Fruit fly (Drosophila melanogaster) whole organism, embryonic: ENCODE data around the gene CG18213.

Source experiments
- Ada2b ChIP-seq: fragments of 200-800 bp; sonication (Bioruptor generic); IDR thresholded peaks from 2 replicates; pipeline ENCODE4 v1.3.6; 2022; ENCODE audit warnings: missing biosample characterization, missing genetic modification characterization
- Atf6 ChIP-seq: fragments of 200-800 bp; sonication (Bioruptor generic); IDR thresholded peaks from 2 replicates; pipeline ENCODE4 v1.3.6; 2022; ENCODE audit warnings: missing biosample characterization, missing genetic modification characterization
- Awh ChIP-seq: fragments of 200-800 bp; sonication (Bioruptor generic); IDR thresholded peaks from 2 replicates; pipeline ENCODE4, ENCODE4 v1.3.6; 2022; ENCODE audit warnings: missing biosample characterization, missing genetic modification characterization
- Bgb ChIP-seq: fragments of 200-800 bp; sonication (Bioruptor generic); IDR thresholded peaks from 2 replicates; pipeline ENCODE4 v1.3.6; 2022; ENCODE audit warnings: missing biosample characterization, missing genetic modification characterization; ENCODE audit not compliant: partially characterized antibody
- CG10366 ChIP-seq: fragments of 200-800 bp; sonication (Bioruptor generic); IDR thresholded peaks from 2 replicates; pipeline ENCODE4 v1.3.6; 2022; ENCODE audit warnings: missing biosample characterization, missing genetic modification characterization
- CG10462 ChIP-seq: fragments of 200-800 bp; sonication (Bioruptor generic); optimal IDR thresholded peaks from 2 replicates; lab custom pipeline; 2016; ENCODE audit warnings: missing biosample characterization, missing genetic modification characterization
- CG10565 ChIP-seq: fragments of 200-800 bp; sonication (Bioruptor generic); optimal IDR thresholded peaks from 3 replicates; lab custom pipeline; 2016; ENCODE audit warnings: missing biosample characterization, mild to moderate bottlenecking, missing genetic modification characterization
- CG13424 ChIP-seq: fragments of 200-800 bp; sonication (Bioruptor generic); optimal IDR thresholded peaks from 2 replicates; lab custom pipeline; 2019; ENCODE audit warnings: missing biosample characterization, mild to moderate bottlenecking, missing genetic modification characterization, moderate library complexity
- CG1647 ChIP-seq: fragments of 200-800 bp; sonication (Bioruptor generic); optimal IDR thresholded peaks from 3 replicates; lab custom pipeline; 2016; ENCODE audit warnings: missing biosample characterization, missing genetic modification characterization
- CG16813 ChIP-seq: fragments of 200-800 bp; sonication (Bioruptor generic); IDR thresholded peaks from 3 replicates; pipeline ENCODE4 v1.3.6; 2022; ENCODE audit warnings: missing biosample characterization, missing genetic modification characterization; ENCODE audit not compliant: partially characterized antibody
- CG16815 ChIP-seq: fragments of 200-800 bp; sonication (Bioruptor generic); optimal IDR thresholded peaks from 3 replicates; lab custom pipeline; 2017; ENCODE audit warnings: missing biosample characterization, mild to moderate bottlenecking, missing genetic modification characterization
- CG17328 ChIP-seq: fragments of 200-800 bp; sonication (Bioruptor generic); IDR thresholded peaks from 2 replicates; pipeline ENCODE4 v1.3.6; 2022; ENCODE audit warnings: missing biosample characterization, missing genetic modification characterization
- CG32772 ChIP-seq: fragments of 200-800 bp; sonication (Bioruptor generic); IDR thresholded peaks from 2 replicates; pipeline ENCODE4 v1.3.6; 2022; ENCODE audit warnings: missing biosample characterization, missing genetic modification characterization
- CG3281 ChIP-seq: fragments of 200-800 bp; sonication (Bioruptor generic); optimal IDR thresholded peaks from 3 replicates; lab custom pipeline; 2017; ENCODE audit warnings: missing biosample characterization, mild to moderate bottlenecking, missing genetic modification characterization
- CG4424 ChIP-seq: fragments of 200-800 bp; sonication (Bioruptor generic); optimal IDR thresholded peaks from 3 replicates; lab custom pipeline; 2016; ENCODE audit warnings: missing biosample characterization, missing genetic modification characterization
- CG8281 ChIP-seq: fragments of 200-800 bp; sonication (Bioruptor generic); optimal IDR thresholded peaks from 2 replicates; lab custom pipeline; 2018; ENCODE audit warnings: missing biosample characterization, mild to moderate bottlenecking, missing genetic modification characterization, moderate library complexity
- CG9609 ChIP-seq: fragments of 200-800 bp; sonication (Bioruptor generic); optimal IDR thresholded peaks from 3 replicates; lab custom pipeline; 2016; ENCODE audit warnings: missing biosample characterization, missing genetic modification characterization
- CG9876 ChIP-seq: fragments of 200-800 bp; sonication (Bioruptor generic); optimal IDR thresholded peaks from 2 replicates; lab custom pipeline; 2016; ENCODE audit warnings: missing biosample characterization, missing genetic modification characterization
- Dad ChIP-seq: fragments of 200-800 bp; sonication (Bioruptor generic); optimal IDR thresholded peaks from 3 replicates; lab custom pipeline; 2016; ENCODE audit warnings: missing biosample characterization, missing genetic modification characterization
- Doc2 ChIP-seq: fragments of 200-800 bp; sonication (Bioruptor generic); IDR thresholded peaks from 2 replicates; pipeline ENCODE4 v1.3.6; 2022; ENCODE audit warnings: missing biosample characterization, missing genetic modification characterization
- Drgx ChIP-seq: fragments of 200-800 bp; sonication (Bioruptor generic); IDR thresholded peaks from 2 replicates; pipeline ENCODE4 v1.3.6; 2022; ENCODE audit warnings: missing biosample characterization, missing genetic modification characterization
- E2f1 ChIP-seq: fragments of 200-800 bp; sonication (Bioruptor generic); IDR thresholded peaks from 2 replicates; pipeline ENCODE4 v1.3.6; 2022; ENCODE audit warnings: missing biosample characterization, missing genetic modification characterization
- Lhr ChIP-seq: fragments of 200-800 bp; sonication (Bioruptor generic); optimal IDR thresholded peaks from 3 replicates; lab custom pipeline; 2017; ENCODE audit warnings: mild to moderate bottlenecking, missing biosample characterization, missing genetic modification reagents, missing genetic modification characterization
- Nf-YB ChIP-seq: fragments of 200-800 bp; sonication (Bioruptor generic); optimal IDR thresholded peaks from 3 replicates; lab custom pipeline; 2019; ENCODE audit warnings: missing biosample characterization, mild to moderate bottlenecking, missing genetic modification characterization, moderate library complexity
- Nf-YC ChIP-seq: fragments of 200-800 bp; optimal IDR thresholded peaks from 3 replicates; lab custom pipeline; 2019; ENCODE audit warnings: missing biosample characterization, mild to moderate bottlenecking, missing genetic modification characterization, moderate library complexity
- Oaz ChIP-seq: fragments of 200-800 bp; sonication (Bioruptor generic); IDR thresholded peaks from 2 replicates; pipeline ENCODE4 v1.3.6; 2022; ENCODE audit warnings: missing biosample characterization, missing genetic modification characterization
- Ptx1 ChIP-seq: fragments of 200-800 bp; sonication (Bioruptor generic); IDR thresholded peaks from 2 replicates; pipeline ENCODE4 v1.3.6; 2022; ENCODE audit warnings: missing biosample characterization, missing genetic modification characterization
- Trl ChIP-seq, 3 experiments: fragments of >200 bp in 2 of 3; fragments of 200-800 bp in 1 of 3; sonication (Bioruptor generic) in 1 of 3; optimal IDR thresholded peaks; 2 replicates in 1 of 3; 3 replicates in 2 of 3; lab custom pipeline; 2016 to 2017; ENCODE audit warnings: missing biosample characterization in 1 of 3, missing genetic modification characterization in 1 of 3
- az2 ChIP-seq: fragments of 200-800 bp; sonication (Bioruptor generic); optimal IDR thresholded peaks from 3 replicates; lab custom pipeline; 2016; ENCODE audit warnings: missing biosample characterization, missing genetic modification characterization
- bbx ChIP-seq: fragments of 200-800 bp; sonication (Bioruptor generic); IDR thresholded peaks from 2 replicates; pipeline ENCODE4 v1.3.6; 2022; ENCODE audit warnings: missing biosample characterization, missing genetic modification characterization; ENCODE audit not compliant: partially characterized antibody
- bcd ChIP-seq: fragments of 200-800 bp; sonication (Bioruptor generic); optimal IDR thresholded peaks from 2 replicates; lab custom pipeline; 2017; ENCODE audit warnings: missing biosample characterization, mild to moderate bottlenecking, missing genetic modification characterization
- cad ChIP-seq: fragments of >200 bp; optimal IDR thresholded peaks from 2 replicates; lab custom pipeline; 2017; ENCODE audit warnings: missing biosample characterization, missing genetic modification characterization
- ci ChIP-seq: fragments of 200-800 bp; sonication (Bioruptor generic); IDR thresholded peaks from 3 replicates; pipeline ENCODE4 v1.3.6; 2022; ENCODE audit warnings: missing biosample characterization, missing genetic modification characterization
- crp ChIP-seq, 2 experiments: fragments of 200-800 bp; sonication (Bioruptor generic); optimal IDR thresholded peaks; 2 replicates in 1 of 2; 3 replicates in 1 of 2; lab custom pipeline; 2017; ENCODE audit warnings: missing biosample characterization in 2 of 2, missing genetic modification characterization in 2 of 2, mild to moderate bottlenecking in 1 of 2, moderate library complexity in 1 of 2
- dan ChIP-seq: fragments of 200-800 bp; sonication (Bioruptor generic); IDR thresholded peaks from 2 replicates; pipeline ENCODE4 v1.3.6; 2022; ENCODE audit warnings: missing biosample characterization, missing genetic modification characterization
- danr ChIP-seq: fragments of 200-800 bp; sonication (Bioruptor generic); IDR thresholded peaks from 2 replicates; pipeline ENCODE4 v1.3.6; 2022; ENCODE audit warnings: missing biosample characterization, missing genetic modification characterization
- dysf ChIP-seq: fragments of 200-800 bp; sonication (Bioruptor generic); IDR thresholded peaks from 3 replicates; pipeline ENCODE4 v1.3.6; 2022; ENCODE audit warnings: missing biosample characterization, missing genetic modification characterization
- fd64A ChIP-seq: fragments of 200-800 bp; sonication (Bioruptor generic); optimal IDR thresholded peaks from 3 replicates; lab custom pipeline; 2018; ENCODE audit warnings: missing biosample characterization, mild to moderate bottlenecking, missing genetic modification characterization
- grn ChIP-seq: fragments of 200-800 bp; sonication (Bioruptor generic); optimal IDR thresholded peaks from 3 replicates; lab custom pipeline; 2017; ENCODE audit warnings: missing biosample characterization, missing genetic modification characterization
- nau ChIP-seq: fragments of 200-800 bp; sonication (Bioruptor generic); optimal IDR thresholded peaks from 3 replicates; lab custom pipeline; 2017; ENCODE audit warnings: missing biosample characterization, mild to moderate bottlenecking, missing genetic modification characterization, missing genetic modification reagents
- pb ChIP-seq: fragments of 200-800 bp; sonication (Bioruptor generic); optimal IDR thresholded peaks from 3 replicates; lab custom pipeline; 2016; ENCODE audit warnings: missing biosample characterization, missing genetic modification characterization
- pfk ChIP-seq: fragments of 200-800 bp; sonication (Bioruptor generic); optimal IDR thresholded peaks from 2 replicates; lab custom pipeline; 2018; ENCODE audit warnings: missing biosample characterization, mild to moderate bottlenecking, missing genetic modification characterization, moderate library complexity
- pros ChIP-seq: fragments of 200-800 bp; sonication (Bioruptor generic); optimal IDR thresholded peaks from 3 replicates; lab custom pipeline; 2019; ENCODE audit warnings: missing biosample characterization, mild to moderate bottlenecking, missing genetic modification characterization, moderate library complexity
- pum ChIP-seq: fragments of 200-800 bp; sonication (Bioruptor generic); optimal IDR thresholded peaks from 2 replicates; lab custom pipeline; 2016; ENCODE audit warnings: missing biosample characterization, missing genetic modification characterization
- run ChIP-seq: fragments of 200-800 bp; sonication (Bioruptor generic); optimal IDR thresholded peaks from 3 replicates; lab custom pipeline; 2018; ENCODE audit warnings: missing biosample characterization, mild to moderate bottlenecking, missing genetic modification characterization
- schlank ChIP-seq: fragments of 200-800 bp; sonication (Bioruptor generic); optimal IDR thresholded peaks from 2 replicates; lab custom pipeline; 2018; ENCODE audit warnings: missing biosample characterization, mild to moderate bottlenecking, missing genetic modification characterization
- scrt ChIP-seq: fragments of 200-800 bp; sonication (Bioruptor generic); optimal IDR thresholded peaks from 2 replicates; lab custom pipeline; 2018; ENCODE audit warnings: missing biosample characterization, mild to moderate bottlenecking, missing genetic modification characterization, moderate library complexity
- sna ChIP-seq: fragments of 200-800 bp; sonication (Bioruptor generic); IDR thresholded peaks from 2 replicates; pipeline ENCODE4 v1.3.6; 2022; ENCODE audit warnings: missing biosample characterization, missing genetic modification characterization; ENCODE audit not compliant: partially characterized antibody
- tgo ChIP-seq: fragments of 200-800 bp; sonication (Bioruptor generic); IDR thresholded peaks from 3 replicates; pipeline ENCODE4 v1.3.6; 2022; ENCODE audit warnings: missing biosample characterization, missing genetic modification characterization

The CG18213 gene

DNA sequence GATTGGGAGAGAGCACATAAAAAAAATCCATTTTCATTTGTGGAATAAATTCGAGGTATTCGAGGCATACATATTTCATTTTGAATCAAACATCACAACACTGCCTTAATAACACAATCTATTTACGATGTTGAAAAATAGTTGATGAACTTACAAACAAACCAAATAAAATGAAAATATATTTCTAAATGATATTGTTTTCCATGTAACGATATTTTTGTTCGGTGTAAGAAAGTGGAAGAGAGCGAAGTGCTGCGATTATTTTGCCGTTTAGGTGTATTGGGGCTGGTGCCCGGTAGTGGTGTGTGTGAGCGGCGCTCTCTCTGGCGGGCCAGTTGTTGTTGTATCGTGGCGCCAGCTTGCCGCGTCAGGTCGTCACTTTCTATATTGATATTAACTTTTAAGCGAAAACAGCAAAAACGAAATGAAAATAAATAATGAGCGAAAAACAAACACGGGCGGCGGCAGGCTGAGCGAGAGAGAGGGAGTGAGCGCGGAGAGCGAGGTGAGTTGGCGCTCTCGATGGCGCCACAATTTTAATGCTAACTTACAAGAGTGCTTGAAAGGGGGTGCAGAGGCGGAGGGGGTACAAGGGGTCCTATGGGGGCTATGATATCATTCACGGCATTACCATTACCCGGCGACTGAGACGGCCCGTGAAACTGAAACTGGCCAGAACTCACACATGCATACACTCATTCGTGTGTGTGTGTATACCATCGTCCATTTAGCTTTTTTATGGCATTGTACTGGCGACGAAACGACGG is 25.2 kb upstream of the CG18213 start (continued):
- peak; percentile 81 for TF ChIP-seq schlank
- TF ChIP-seq Ada2b (GFP tag; lab: Robert Waterston, UW), result peak; percentile 89
- peak; percentile 73 for TF ChIP-seq CG9876 (GFP tag; lab: Kevin White, UChicago)
- peak; percentile 71 for TF ChIP-seq Oaz (GFP tag; lab: Robert Waterston, UW)
- peak; percentile 87 for TF ChIP-seq CG10366 (GFP tag; lab: Robert Waterston, UW)
- peak; percentile 82 for TF ChIP-seq danr (GFP tag; lab: Robert Waterston, UW)
- TF ChIP-seq Lhr (GFP tag; lab: Kevin White, UChicago), result peak; percentile 65
- TF ChIP-seq dysf, result peak; percentile 92
- TF ChIP-seq sna, result no peak
- TF ChIP-seq Bgb (GFP tag; lab: Robert Waterston, UW), result peak; percentile 56; the same call in 1 of the 2 replicates
- TF ChIP-seq tgo (GFP tag; lab: Robert Waterston, UW), result peak; percentile 91
- peak; percentile 90 for TF ChIP-seq nau (GFP tag; lab: Kevin White, UChicago)
- TF ChIP-seq grn (GFP tag; lab: Kevin White, UChicago), result peak; percentile 27
- no peak for TF ChIP-seq cad (GFP tag; lab: Kevin White, UChicago)
- TF ChIP-seq Drgx, result peak; percentile 92
- peak; percentile 96 for TF ChIP-seq Dad (GFP tag; lab: Kevin White, UChicago)
- TF ChIP-seq bbx (GFP tag; lab: Robert Waterston, UW), result peak; percentile 45
- peak; percentile 93 for TF ChIP-seq run (tag; lab: Kevin White, UChicago)
- TF ChIP-seq pros (GFP tag; lab: Kevin White, UChicago), result peak; percentile 28
- peak; percentile 86 for TF ChIP-seq CG16815 (GFP tag; lab: Kevin White, UChicago)
- TF ChIP-seq ci (GFP tag; lab: Robert Waterston, UW), result peak; percentile 90
- TF ChIP-seq Ptx1, result peak; percentile 95
- peak; percentile 88 for TF ChIP-seq pum (GFP tag; lab: Kevin White, UChicago)
- peak; percentile 95 for TF ChIP-seq CG13424 (tag; lab: Kevin White, UChicago)
- peak; percentile 83 for TF ChIP-seq Nf-YB (GFP tag; lab: Kevin White, UChicago)
- peak; percentile 87 for TF ChIP-seq Atf6 (GFP tag; lab: Robert Waterston, UW)
- peak; percentile 91 for TF ChIP-seq CG4424 (GFP tag; lab: Kevin White, UChicago)
- peak; percentile 93 for TF ChIP-seq bcd
- TF ChIP-seq pfk (GFP tag; lab: Kevin White, UChicago), result peak; percentile 70
- TF ChIP-seq CG1647 (GFP tag; lab: Kevin White, UChicago), result peak; percentile 90
- TF ChIP-seq CG10565 (GFP tag; lab: Kevin White, UChicago), result peak; percentile 63
- TF ChIP-seq CG10462 (GFP tag; lab: Kevin White, UChicago), result peak; percentile 86
- TF ChIP-seq fd64A (GFP tag; lab: Kevin White, UChicago), result peak; percentile 85
- TF ChIP-seq CG8281, result peak; percentile 78
- TF ChIP-seq Nf-YC, result peak; percentile 81
- peak; percentile 91 for TF ChIP-seq scrt (GFP tag; lab: Kevin White, UChicago)
- TF ChIP-seq CG16813, result 0 out of 3 replicates have a peak, but pooled peaks have one; percentile 12
- TF ChIP-seq CG9609, result peak; percentile 79
- peak; percentile 72 for TF ChIP-seq pb (GFP tag; lab: Kevin White, UChicago)
- no peak for TF ChIP-seq dan (GFP tag; lab: Robert Waterston, UW)
- peak; percentile 60; the same call in 1 of the 2 replicates for TF ChIP-seq Doc2 (GFP tag; lab: Robert Waterston, UW)
- TF ChIP-seq Trl (optimal IDR thresholded peaks at IDR 0.05; lab: Kevin White, UChicago), result peak; percentile 71 to 96
- peak; percentile 89 for TF ChIP-seq Trl (GFP tag; optimal IDR thresholded peaks at IDR 0.05; lab: Kevin White, UChicago)
- TF ChIP-seq CG3281, result peak; percentile 94
- peak in 1 of 2 experiments; percentile 54 for TF ChIP-seq crp (GFP tag; optimal IDR thresholded peaks at IDR 0.05; lab: Kevin White, UChicago)
- TF ChIP-seq az2 (GFP tag; lab: Kevin White, UChicago), result peak; percentile 96
- TF ChIP-seq Awh, result peak; percentile 87
- TF ChIP-seq CG17328 (GFP tag; lab: Robert Waterston, UW), result peak; percentile 79
- TF ChIP-seq E2f1 (GFP tag; lab: Robert Waterston, UW), result peak; percentile 87
- peak; percentile 84 for TF ChIP-seq CG32772 (GFP tag; lab: Robert Waterston, UW)
